Worm (Caenorhabditis elegans): ENCODE measurements around the gene str-1.

Gene str-1

ce11 chrIV:7159586-7159985 is 14.0 kb upstream of the str-1 start:
- peak; percentile 11 for TF ChIP-seq hrde-1 (tag; optimal IDR thresholded peaks at IDR 0.05; ENCODE audit: borderline replicate concordance)
- no peak for TF ChIP-seq ztf-28 (GFP tag; IDR thresholded peaks at IDR 0.05)

ce11 chrIV:7165723-7166122 is 7.9 kb upstream of the str-1 start, which contains the start of gene rpc-1:
rpc-1 (minus strand) TSS chrIV:7165748.
- TF ChIP-seq cebp-1 (GFP tag; IDR thresholded peaks at IDR 0.05) (peak; percentile 43; the same call in 1 of the 2 replicates), cebp-1 (tag; optimal IDR thresholded peaks at IDR 0.05) (peak; percentile 88), attf-3 (GFP tag; conservative IDR thresholded peaks at IDR 0.05) (peak; percentile 91), C06A6.2 (GFP tag; conservative IDR thresholded peaks at IDR 0.05) (no peak)

ce11 chrIV:7166553-7166952 is 7.0 kb upstream of the str-1 start, which contains the start of gene C42D4.18:
C42D4.18 (plus strand) TSS chrIV:7166783.
- TF ChIP-seq lin-54 (GFP tag; optimal IDR thresholded peaks at IDR 0.05) (no peak), him-1 (tag; optimal IDR thresholded peaks at IDR 0.05) (no peak), pbrm-1 (GFP tag; IDR thresholded peaks at IDR 0.05) (no peak), K11D2.4 (GFP tag; IDR thresholded peaks at IDR 0.05) (no peak), hmg-1.2 (GFP tag; IDR thresholded peaks at IDR 0.05) (peak; percentile 90)

ce11 chrIV:7167983-7168760 is 5.4 kb upstream of the str-1 start, which contains the start of gene skr-16:
skr-16 (plus strand) TSS chrIV:7168710.
- TF ChIP-seq snpc-1.3 (tag; optimal IDR thresholded peaks at IDR 0.05; ENCODE audit: insufficient read depth): no peak
- TF ChIP-seq F57C9.4 (tag; optimal IDR thresholded peaks at IDR 0.05): no peak
- no peak for TF ChIP-seq C06A6.2 (GFP tag; conservative IDR thresholded peaks at IDR 0.05)
- no peak for TF ChIP-seq chd-7 (tag; optimal IDR thresholded peaks at IDR 0.05)
- no peak for TF ChIP-seq cebp-2 (GFP tag; IDR thresholded peaks at IDR 0.05)
- no peak for TF ChIP-seq nhr-90 (tag; optimal IDR thresholded peaks at IDR 0.05)
- no peak for TF ChIP-seq zfh-2 (GFP tag; conservative IDR thresholded peaks at IDR 0.05)
- no peak for TF ChIP-seq efl-1 (GFP tag; optimal IDR thresholded peaks at IDR 0.05)
- TF ChIP-seq ztf-18 (tag; optimal IDR thresholded peaks at IDR 0.05): no peak
- TF ChIP-seq ceh-27 (GFP tag; optimal IDR thresholded peaks at IDR 0.05): no peak
- no peak for TF ChIP-seq hmg-1.2 (GFP tag; IDR thresholded peaks at IDR 0.05)

DNA sequence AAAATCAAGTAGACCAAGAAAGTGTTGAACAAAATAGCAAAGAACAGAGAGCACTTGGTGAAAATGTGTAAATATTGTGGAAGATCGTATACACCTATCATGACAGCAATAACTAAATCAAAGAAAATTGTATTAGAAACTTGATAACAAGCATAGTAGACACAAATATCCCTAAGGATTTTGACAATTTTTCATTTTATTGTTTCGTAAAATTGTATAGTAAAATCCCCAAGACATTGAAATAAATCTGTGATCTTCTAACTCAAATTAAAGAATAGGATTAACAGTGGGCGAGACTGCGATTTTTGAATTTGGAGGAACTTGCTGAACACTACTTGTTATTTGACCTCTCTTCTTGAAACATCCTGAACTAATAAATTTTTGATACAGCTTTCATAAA is 2.4 kb upstream of the str-1 start, which contains the start of gene str-220:
str-220 (minus strand) TSS at position 101 of the 400 bp plus-strand sequence.
- no peak for TF ChIP-seq T26A5.8 (tag; optimal IDR thresholded peaks at IDR 0.05)
- no peak for TF ChIP-seq Y95B8A.8 (GFP tag; IDR thresholded peaks at IDR 0.05)
- TF ChIP-seq lsy-27 (tag; optimal IDR thresholded peaks at IDR 0.05; ENCODE audit: borderline replicate concordance, insufficient read depth): no peak
- no peak for TF ChIP-seq ztf-22 (GFP tag; optimal IDR thresholded peaks at IDR 0.05)
- TF ChIP-seq D2030.7 (GFP tag; IDR thresholded peaks at IDR 0.05): no peak
- TF ChIP-seq ceh-79 (tag; optimal IDR thresholded peaks at IDR 0.05): no peak
- TF ChIP-seq nhr-80 (tag; optimal IDR thresholded peaks at IDR 0.05): no peak
- no peak for TF ChIP-seq somi-1 (GFP tag; optimal IDR thresholded peaks at IDR 0.05)
- no peak for TF ChIP-seq madf-10 (tag; optimal IDR thresholded peaks at IDR 0.05)
- no peak for TF ChIP-seq fkh-3 (tag; optimal IDR thresholded peaks at IDR 0.05)
- TF ChIP-seq sdz-38 (tag; optimal IDR thresholded peaks at IDR 0.05): no peak
- TF ChIP-seq pbrm-1 (GFP tag; IDR thresholded peaks at IDR 0.05): no peak
- TF ChIP-seq hrde-1 (tag; optimal IDR thresholded peaks at IDR 0.05; ENCODE audit: borderline replicate concordance): no peak
- TF ChIP-seq bed-1 (GFP tag; IDR thresholded peaks at IDR 0.05): no peak
- no peak for TF ChIP-seq zim-3 (tag; optimal IDR thresholded peaks at IDR 0.05)
